Worm (Caenorhabditis elegans) whole organism, L4 larva: ENCODE results near the gene mip-2.

Experiments
- F10B5.3 ChIP-seq: sonication (generic microtip); optimal IDR thresholded peaks from 2 replicates; lab custom pipeline; 2016; ENCODE audit warnings: mild to moderate bottlenecking, missing genetic modification characterization, missing compliant biosample characterization
- F44E2.7 ChIP-seq: fragments of 200-800 bp; sonication (Bioruptor generic); IDR thresholded peaks from 2 replicates; pipeline ENCODE4 v2.1.2; 2022; ENCODE audit warnings: missing genetic modification characterization, missing compliant biosample characterization
- R02D3.7 ChIP-seq: fragments of 150-350 bp; sonication (generic microtip); optimal IDR thresholded peaks from 3 replicates; lab custom pipeline; 2014; ENCODE audit warnings: missing biosample characterization, missing genetic modification characterization
- Y105C5A.15 ChIP-seq: fragments of 200-800 bp; sonication (Bioruptor generic); IDR thresholded peaks from 2 replicates; pipeline ENCODE4 v1.3.6; 2022; ENCODE audit warnings: missing genetic modification characterization, missing compliant biosample characterization
- Y5F2A.4 ChIP-seq: fragments of 200-800 bp; sonication (Bioruptor generic); optimal IDR thresholded peaks from 2 replicates; lab custom pipeline; 2018; ENCODE audit warnings: mild to moderate bottlenecking, missing genetic modification characterization, missing compliant biosample characterization
- Y75B8A.6 ChIP-seq: fragments of 200-800 bp; sonication (Bioruptor generic); IDR thresholded peaks from 2 replicates; pipeline ENCODE4 v1.3.6; 2022; ENCODE audit warnings: missing genetic modification reagents, missing genetic modification characterization, missing compliant biosample characterization
- ZK337.2 ChIP-seq: fragments of 200-800 bp; sonication (Bioruptor generic); IDR thresholded peaks from 2 replicates; pipeline ENCODE4 v1.3.6; 2022; ENCODE audit warnings: missing genetic modification reagents, missing genetic modification characterization, missing compliant biosample characterization
- ama-1 ChIP-seq: fragments of 150-350 bp; optimal IDR thresholded peaks from 2 replicates; lab custom pipeline; 2014; ENCODE audit warnings: inconsistent platforms, mixed read lengths
- attf-4 ChIP-seq: sonication (generic microtip); optimal IDR thresholded peaks from 3 replicates; lab custom pipeline; 2017; ENCODE audit warnings: missing biosample characterization, missing genetic modification characterization
- ceh-20 ChIP-seq: fragments of 200-800 bp; sonication (Bioruptor generic); IDR thresholded peaks from 2 replicates; pipeline ENCODE4 v1.3.6; 2022; ENCODE audit warnings: missing genetic modification reagents, missing genetic modification characterization, missing compliant biosample characterization
- ceh-28 ChIP-seq: fragments of 150-350 bp; optimal IDR thresholded peaks from 2 replicates; lab custom pipeline; 2014; ENCODE audit warnings: missing biosample characterization, missing genetic modification reagents, missing genetic modification characterization
- ceh-32 ChIP-seq: sonication (generic microtip); optimal IDR thresholded peaks from 2 replicates; lab custom pipeline; 2016; ENCODE audit warnings: mild to moderate bottlenecking, missing genetic modification characterization, missing compliant biosample characterization; ENCODE audit not compliant: poor library complexity
- ceh-44 ChIP-seq: fragments of 200-800 bp; sonication (Bioruptor generic); IDR thresholded peaks from 2 replicates; pipeline ENCODE4 v1.3.6; 2022; ENCODE audit warnings: missing genetic modification reagents, missing genetic modification characterization, missing compliant biosample characterization
- ceh-62 ChIP-seq: sonication (generic microtip); optimal IDR thresholded peaks from 2 replicates; lab custom pipeline; 2017; ENCODE audit warnings: missing biosample characterization, missing genetic modification characterization
- ces-1 ChIP-seq: fragments of 150-350 bp; sonication (generic microtip); optimal IDR thresholded peaks from 4 replicates; lab custom pipeline; 2014; ENCODE audit warnings: missing biosample characterization, missing genetic modification reagents, missing genetic modification characterization
- cey-2 ChIP-seq: sonication (generic microtip); optimal IDR thresholded peaks from 3 replicates; lab custom pipeline; 2017; ENCODE audit warnings: missing genetic modification characterization, mild to moderate bottlenecking, missing compliant biosample characterization, antibody characterized with exemption, borderline replicate concordance; ENCODE audit not compliant: insufficient read depth
- ctbp-1 ChIP-seq: fragments of 200-800 bp; sonication (Bioruptor generic); IDR thresholded peaks from 2 replicates; pipeline ENCODE4 v1.3.6; 2022; ENCODE audit warnings: missing genetic modification reagents, missing genetic modification characterization, missing compliant biosample characterization
- daf-16 ChIP-seq, 3 experiments: sonication (generic microtip); optimal IDR thresholded peaks; 2 replicates each; lab custom pipeline; 2016 to 2017; ENCODE audit warnings: missing genetic modification characterization in 3 of 3, missing genetic modification reagents in 3 of 3, mild to moderate bottlenecking in 2 of 3, missing compliant biosample characterization in 2 of 3, missing biosample characterization in 1 of 3, moderate library complexity in 1 of 3
- dmd-6 ChIP-seq: fragments of 200-800 bp; sonication (Bioruptor generic); IDR thresholded peaks from 2 replicates; pipeline ENCODE4 v1.3.6; 2022; ENCODE audit warnings: missing genetic modification reagents, missing genetic modification characterization, missing compliant biosample characterization
- dmd-8 ChIP-seq: fragments of 200-800 bp; sonication (Bioruptor generic); IDR thresholded peaks from 2 replicates; pipeline ENCODE4 v1.3.6; 2022; ENCODE audit warnings: missing genetic modification characterization, missing compliant biosample characterization
- dpl-1 ChIP-seq: fragments of 150-350 bp; optimal IDR thresholded peaks from 2 replicates; lab custom pipeline; 2014; ENCODE audit warnings: missing biosample characterization, missing genetic modification reagents, missing genetic modification characterization
- duxl-1 ChIP-seq: sonication (generic microtip); optimal IDR thresholded peaks from 2 replicates; lab custom pipeline; 2016; ENCODE audit warnings: mild to moderate bottlenecking, missing genetic modification characterization, moderate library complexity, missing compliant biosample characterization; ENCODE audit not compliant: poor library complexity
- egl-27 ChIP-seq: sonication (generic microtip); optimal IDR thresholded peaks from 3 replicates; lab custom pipeline; 2017; ENCODE audit warnings: missing biosample characterization, missing genetic modification reagents, missing genetic modification characterization
- fkh-10 ChIP-seq: fragments of 150-350 bp; optimal IDR thresholded peaks from 2 replicates; lab custom pipeline; 2014; ENCODE audit warnings: missing biosample characterization, missing genetic modification reagents, missing genetic modification characterization
- gei-8 ChIP-seq: fragments of 200-800 bp; sonication (Bioruptor generic); optimal IDR thresholded peaks from 2 replicates; lab custom pipeline; 2018; ENCODE audit warnings: mild to moderate bottlenecking, missing genetic modification characterization, missing compliant biosample characterization
- hlh-11 ChIP-seq: fragments of 200-800 bp; sonication (Bioruptor generic); optimal IDR thresholded peaks from 2 replicates; lab custom pipeline; 2018; ENCODE audit warnings: mild to moderate bottlenecking, missing genetic modification characterization, missing compliant biosample characterization
- jun-1 ChIP-seq: fragments of 150-350 bp; optimal IDR thresholded peaks from 2 replicates; lab custom pipeline; 2014; ENCODE audit warnings: missing biosample characterization, missing genetic modification reagents, missing genetic modification characterization
- lim-7 ChIP-seq: fragments of 200-800 bp; sonication (Bioruptor generic); IDR thresholded peaks from 2 replicates; pipeline ENCODE4 v1.3.6; 2022; ENCODE audit warnings: missing genetic modification characterization, missing compliant biosample characterization
- lin-29 ChIP-seq: fragments of 200-800 bp; sonication (Bioruptor generic); IDR thresholded peaks from 2 replicates; pipeline ENCODE4 v1.3.6; 2022; ENCODE audit warnings: missing genetic modification reagents, missing genetic modification characterization, missing compliant biosample characterization
- lin-39 ChIP-seq: fragments of 150-350 bp; optimal IDR thresholded peaks from 2 replicates; lab custom pipeline; 2014; ENCODE audit warnings: missing biosample characterization, missing genetic modification reagents, missing genetic modification characterization
- madf-5 ChIP-seq, 2 experiments: fragments of 200-800 bp; sonication (Bioruptor generic); IDR thresholded peaks; 2 replicates each; pipeline ENCODE4 v1.3.6; 2022; ENCODE audit warnings: missing compliant biosample characterization in 2 of 2, missing genetic modification characterization in 2 of 2
- madf-9 ChIP-seq: fragments of 200-800 bp; sonication (Bioruptor generic); conservative IDR thresholded peaks from 2 replicates; pipeline ENCODE4 v1.3.6; 2022; ENCODE audit warnings: missing genetic modification reagents, missing genetic modification characterization, missing compliant biosample characterization
- mdl-1 ChIP-seq, 2 experiments: fragments of 150-350 bp in 1 of 2; sonication (generic microtip) in 1 of 2; optimal IDR thresholded peaks; 2 replicates each; lab custom pipeline; 2014 to 2017; ENCODE audit warnings: missing biosample characterization in 2 of 2, missing genetic modification characterization in 2 of 2
- mep-1 ChIP-seq: fragments of 150-350 bp; sonication (generic microtip); optimal IDR thresholded peaks from 3 replicates; lab custom pipeline; 2014; ENCODE audit warnings: missing biosample characterization, missing genetic modification characterization
- nhr-10 ChIP-seq: fragments of 150-350 bp; optimal IDR thresholded peaks from 2 replicates; lab custom pipeline; 2014; ENCODE audit warnings: missing biosample characterization, missing genetic modification characterization
- nhr-102 ChIP-seq: sonication (generic microtip); optimal IDR thresholded peaks from 2 replicates; lab custom pipeline; 2016; ENCODE audit warnings: mild to moderate bottlenecking, missing genetic modification characterization, moderate library complexity, missing compliant biosample characterization
- nhr-111 ChIP-seq: fragments of 200-800 bp; sonication (Bioruptor generic); optimal IDR thresholded peaks from 2 replicates; lab custom pipeline; 2018; ENCODE audit warnings: mild to moderate bottlenecking, missing genetic modification characterization, missing compliant biosample characterization
- nhr-237 ChIP-seq: sonication (generic microtip); optimal IDR thresholded peaks from 2 replicates; lab custom pipeline; 2017; ENCODE audit warnings: missing biosample characterization, missing genetic modification characterization
- nhr-25 ChIP-seq: sonication (generic microtip); optimal IDR thresholded peaks from 2 replicates; lab custom pipeline; 2017; ENCODE audit warnings: missing genetic modification characterization, mild to moderate bottlenecking, missing compliant biosample characterization, antibody characterized with exemption, moderate library complexity, borderline replicate concordance; ENCODE audit not compliant: insufficient read depth
- nhr-42 ChIP-seq: fragments of 200-800 bp; sonication (Bioruptor generic); IDR thresholded peaks from 2 replicates; pipeline ENCODE4 v1.3.6; 2022; ENCODE audit warnings: missing genetic modification characterization, missing compliant biosample characterization
- pha-4 ChIP-seq, 2 experiments: fragments of 150-350 bp in 1 of 2; fragments of 200-800 bp in 1 of 2; sonication (Bioruptor generic) in 1 of 2; IDR thresholded peaks in 1 of 2; optimal IDR thresholded peaks in 1 of 2; 2 replicates each; pipeline versions ENCODE4 v1.3.6 to Lab custom; 2014 to 2022; ENCODE audit warnings: missing genetic modification characterization in 2 of 2, missing genetic modification reagents in 2 of 2, missing biosample characterization in 1 of 2, missing compliant biosample characterization in 1 of 2
- saeg-2 ChIP-seq: fragments of 200-800 bp; sonication (Bioruptor generic); IDR thresholded peaks from 2 replicates; pipeline ENCODE4 v1.3.6; 2022; ENCODE audit warnings: missing genetic modification reagents, missing genetic modification characterization, missing compliant biosample characterization
- set-16 ChIP-seq: fragments of 200-800 bp; sonication (Bioruptor generic); IDR thresholded peaks from 2 replicates; pipeline ENCODE4 v1.3.6; 2022; ENCODE audit warnings: missing genetic modification reagents, missing genetic modification characterization, missing compliant biosample characterization
- snpc-1.2 ChIP-seq: fragments of 200-800 bp; sonication (Bioruptor generic); IDR thresholded peaks from 2 replicates; pipeline ENCODE4 v1.3.6; 2022; ENCODE audit warnings: missing genetic modification reagents, missing genetic modification characterization, missing compliant biosample characterization
- snpc-4 ChIP-seq: fragments of 150-350 bp; optimal IDR thresholded peaks from 2 replicates; lab custom pipeline; 2014; ENCODE audit warnings: missing biosample characterization, missing genetic modification characterization
- tra-1 ChIP-seq: fragments of 200-800 bp; sonication (Bioruptor generic); IDR thresholded peaks from 2 replicates; pipeline ENCODE4 v1.3.6; 2022; ENCODE audit warnings: missing genetic modification reagents, missing genetic modification characterization, missing compliant biosample characterization
- unc-130 ChIP-seq: sonication (generic microtip); optimal IDR thresholded peaks from 2 replicates; lab custom pipeline; 2016; ENCODE audit warnings: missing genetic modification reagents, missing genetic modification characterization, missing compliant biosample characterization
- unc-39 ChIP-seq: sonication (generic microtip); optimal IDR thresholded peaks from 2 replicates; lab custom pipeline; 2017; ENCODE audit warnings: missing biosample characterization, missing genetic modification characterization
- vab-7 ChIP-seq: fragments of 200-800 bp; sonication (Bioruptor generic); IDR thresholded peaks from 2 replicates; pipeline ENCODE4 v1.3.6; 2022; ENCODE audit warnings: missing genetic modification reagents, missing genetic modification characterization, missing compliant biosample characterization

Gene mip-2

ce11 chrV:13658577-13658976, 13.2 kb downstream of the mip-2 start (continued):
- TF ChIP-seq fkh-10 (GFP tag; lab: Kevin White, UChicago) (no peak), cey-2 (peak; percentile 63), dmd-8 (GFP tag; lab: Robert Waterston, UW) (no peak), madf-9 (GFP tag; lab: Robert Waterston, UW) (peak; percentile 64), ceh-44 (GFP tag; lab: Robert Waterston, UW) (no peak), mdl-1 (tag; optimal IDR thresholded peaks at IDR 0.05; lab: Kevin White, UChicago) (peak; percentile 90 to 98), Y105C5A.15 (GFP tag; lab: Robert Waterston, UW) (no peak), vab-7 (GFP tag; lab: Robert Waterston, UW) (peak; percentile 63; the same call in 1 of the 2 replicates), jun-1 (peak; percentile 71), madf-5 (GFP tag; IDR thresholded peaks at IDR 0.05; lab: Robert Waterston, UW) (peak in 1 of 2 experiments; percentile 41; a peak in 1 of 4 replicates), nhr-237 (no peak), ceh-62 (tag; lab: Kevin White, UChicago) (no peak), nhr-42 (GFP tag; lab: Robert Waterston, UW) (0 out of 2 replicates have a peak, but pooled peaks have one; percentile 59), nhr-111 (GFP tag; lab: Kevin White, UChicago) (no peak), nhr-25 (peak; percentile 21), nhr-102 (tag; lab: Kevin White, UChicago) (peak; percentile 91), F10B5.3 (no peak), unc-39 (tag; lab: Kevin White, UChicago) (no peak), set-16 (GFP tag; lab: Robert Waterston, UW) (peak; percentile 47; the same call in 1 of the 2 replicates), F44E2.7 (no peak), saeg-2 (peak; percentile 93), R02D3.7 (tag; lab: Kevin White, UChicago) (no peak), dpl-1 (GFP tag; lab: Kevin White, UChicago) (peak; percentile 63), lim-7 (GFP tag; lab: Robert Waterston, UW) (no peak), ceh-28 (no peak), lin-29 (GFP tag; lab: Robert Waterston, UW) (peak; percentile 37; the same call in 1 of the 2 replicates), ama-1 (no peak), hlh-11 (tag; lab: Kevin White, UChicago) (peak; percentile 99), nhr-10 (tag; lab: Kevin White, UChicago) (peak; percentile 52), ZK337.2 (GFP tag; lab: Robert Waterston, UW) (no peak), egl-27 (tag; lab: Kevin White, UChicago) (peak; percentile 2), gei-8 (GFP tag; lab: Kevin White, UChicago) (peak; percentile 89), unc-130 (GFP tag; lab: Kevin White, UChicago) (no peak), pha-4 (GFP tag; IDR thresholded peaks at IDR 0.05; lab: Robert Waterston, UW) (peak; percentile 68), pha-4 (tag; optimal IDR thresholded peaks at IDR 0.05; lab: Kevin White, UChicago) (no peak), Y5F2A.4 (GFP tag; lab: Kevin White, UChicago) (no peak), ctbp-1 (GFP tag; lab: Robert Waterston, UW) (peak; percentile 71), duxl-1 (tag; lab: Kevin White, UChicago) (peak; percentile 20), snpc-4 (tag; lab: Kevin White, UChicago) (no peak), ceh-20 (peak; percentile 92), lin-39 (tag; lab: Kevin White, UChicago) (no peak), ces-1 (no peak), ceh-32 (tag; lab: Kevin White, UChicago) (no peak), tra-1 (GFP tag; lab: Robert Waterston, UW) (peak; percentile 99), mep-1 (tag; lab: Kevin White, UChicago) (peak; percentile 89), Y75B8A.6 (0 out of 2 replicates have a peak, but pooled peaks have one; percentile 36), attf-4 (tag; lab: Kevin White, UChicago) (no peak), dmd-6 (GFP tag; lab: Robert Waterston, UW) (peak; percentile 99), daf-16 (GFP tag; optimal IDR thresholded peaks at IDR 0.05; lab: Kevin White, UChicago) (no peak), daf-16 (tag; optimal IDR thresholded peaks at IDR 0.05; lab: Kevin White, UChicago) (peak; percentile 73), snpc-1.2 (GFP tag; lab: Robert Waterston, UW) (no peak)
